Worm (Caenorhabditis elegans) whole organism, dauer: ENCODE measurements around the gene K02F3.9.

Experiments
- unc-62 ChIP-seq: sonication (generic microtip); optimal IDR thresholded peaks from 2 replicates; lab custom pipeline; 2017; ENCODE audit warnings: missing biosample characterization, missing genetic modification reagents, missing genetic modification characterization

Gene K02F3.9

ce11 chrIII:841177-841576, at the start of gene K02F3.9:
Gene K02F3.9, minus strand, starts transcription at chrIII:841366.
- no peak for TF ChIP-seq unc-62 (GFP tag; lab: Kevin White, UChicago)

- TF ChIP-seq unc-62 (GFP tag; lab: Kevin White, UChicago) = no peak
Measured at ce11 chrIII:888983-889549, 47.9 kb upstream of the K02F3.9 start.

ce11 chrIII:887874-888299, 46.7 kb upstream of the K02F3.9 start:
- TF ChIP-seq unc-62 (GFP tag; lab: Kevin White, UChicago) = no peak

- TF ChIP-seq unc-62 (GFP tag; lab: Kevin White, UChicago) = no peak
Measured at ce11 chrIII:886726-887125, 45.6 kb upstream of the K02F3.9 start, which contains the start of gene zer-1. Gene zer-1, minus strand, starts transcription at chrIII:886793.

- TF ChIP-seq unc-62 (GFP tag; lab: Kevin White, UChicago) = no peak
Measured at ce11 chrIII:883595-883994, 42.4 kb upstream of the K02F3.9 start.

ce11 chrIII:881460-881859, 40.3 kb upstream of the K02F3.9 start:
- TF ChIP-seq unc-62 (GFP tag; lab: Kevin White, UChicago) = no peak

- TF ChIP-seq unc-62 (GFP tag; lab: Kevin White, UChicago) = no peak
Measured at ce11 chrIII:880840-881239, 39.7 kb upstream of the K02F3.9 start.

ce11 chrIII:879634-880033, 38.5 kb upstream of the K02F3.9 start, which contains the start of the genes T24C4.5 and ucr-2.3:
Gene T24C4.5, minus strand, starts transcription at chrIII:879734.
Gene ucr-2.3, plus strand, starts transcription at chrIII:879860.
- no peak for TF ChIP-seq unc-62 (GFP tag; lab: Kevin White, UChicago)

ce11 chrIII:873432-873831, 32.3 kb upstream of the K02F3.9 start, which contains the start of gene clc-19:
Gene clc-19, minus strand, starts transcription at chrIII:873566.
- no peak for TF ChIP-seq unc-62 (GFP tag; lab: Kevin White, UChicago)

ce11 chrIII:872373-872772, 31.2 kb upstream of the K02F3.9 start, which contains the start of the genes T24C4.3 and clc-20:
Gene T24C4.3, minus strand, starts transcription at chrIII:872473.
Gene clc-20, plus strand, starts transcription at chrIII:872583.
- TF ChIP-seq unc-62 (GFP tag; lab: Kevin White, UChicago) = no peak

ce11 chrIII:870555-870954, 29.4 kb upstream of the K02F3.9 start:
- TF ChIP-seq unc-62 (GFP tag; lab: Kevin White, UChicago) = no peak

- TF ChIP-seq unc-62 (GFP tag; lab: Kevin White, UChicago) = no peak
Measured at ce11 chrIII:869869-870268, 28.7 kb upstream of the K02F3.9 start, which contains the start of gene T24C4.2. Gene T24C4.2, minus strand, starts transcription at chrIII:869969.

ce11 chrIII:868866-869265, 27.7 kb upstream of the K02F3.9 start:
- TF ChIP-seq unc-62 (GFP tag; lab: Kevin White, UChicago) = no peak

- TF ChIP-seq unc-62 (GFP tag; lab: Kevin White, UChicago) = no peak
Measured at ce11 chrIII:861819-862356, 20.7 kb upstream of the K02F3.9 start, which contains the start of gene arx-4. Gene arx-4, plus strand, starts transcription at chrIII:862306.

- TF ChIP-seq unc-62 (GFP tag; lab: Kevin White, UChicago) = no peak
Measured at ce11 chrIII:859898-860297, 18.7 kb upstream of the K02F3.9 start, which contains the start of gene exos-4.2. Gene exos-4.2, plus strand, starts transcription at chrIII:860198.

- no peak for TF ChIP-seq unc-62 (GFP tag; lab: Kevin White, UChicago)
Measured at ce11 chrIII:856908-857307, 15.7 kb upstream of the K02F3.9 start.

- TF ChIP-seq unc-62 (GFP tag; lab: Kevin White, UChicago) = no peak
Measured at ce11 chrIII:856260-856659, 15.1 kb upstream of the K02F3.9 start, which contains the start of gene K02F3.12. Gene K02F3.12, plus strand, starts transcription at chrIII:856560.
